Fruit fly (Drosophila melanogaster): Measurements from ENCODE around the gene stai.

Gene stai

DNA sequence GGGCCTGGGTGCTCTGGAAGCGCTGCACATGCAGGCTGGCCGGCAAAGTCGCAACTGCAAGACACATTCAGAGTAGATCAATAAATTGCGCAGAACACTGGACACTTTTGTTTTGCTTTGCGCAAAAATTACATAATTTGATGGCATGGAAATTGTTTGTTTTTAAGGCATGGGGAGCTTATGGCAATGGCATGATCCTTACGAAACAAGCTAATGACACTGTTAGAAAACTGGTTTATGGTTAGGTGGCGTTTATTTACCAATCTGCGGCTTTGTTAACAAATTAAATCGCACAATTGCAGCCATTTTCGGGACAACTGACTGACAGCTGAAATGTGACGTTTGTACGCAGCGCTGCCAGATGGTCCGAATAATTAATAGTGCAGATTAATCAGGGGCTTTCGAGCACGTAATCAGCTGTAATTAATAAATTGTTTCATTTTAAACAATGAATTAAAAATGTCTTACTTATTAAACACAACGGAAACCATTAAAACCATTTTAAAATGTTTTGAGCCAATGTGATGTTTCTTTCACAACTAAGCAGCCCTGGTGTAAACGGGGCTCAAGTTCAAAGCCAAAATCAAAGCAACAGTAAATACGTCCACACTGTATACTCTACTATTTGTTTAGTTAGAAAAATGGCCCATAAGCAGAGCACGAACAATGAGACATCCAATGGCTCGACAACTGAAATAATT is 37.6 kb upstream of the stai start, which contains the start of the genes ND-51 and CG13994 (continued):
- TF ChIP-seq CG8765 (GFP tag; IDR thresholded peaks at IDR 0.05) (peak; percentile 69), cas (GFP tag; IDR thresholded peaks at IDR 0.05) (peak; percentile 80), MBD-R2 (GFP tag; IDR thresholded peaks at IDR 0.05) (peak; percentile 86), CG2875 (GFP tag; optimal IDR thresholded peaks at IDR 0.05) (peak; percentile 69), CG14860 (GFP tag; IDR thresholded peaks at IDR 0.05; ENCODE audit: partially characterized antibody) (no peak), Doc3 (GFP tag; IDR thresholded peaks at IDR 0.05; ENCODE audit: partially characterized antibody) (no peak), cato (GFP tag; optimal IDR thresholded peaks at IDR 0.05; ENCODE audit: borderline replicate concordance) (peak; percentile 40), CG10462 (GFP tag; optimal IDR thresholded peaks at IDR 0.05) (peak; percentile 28), vfl (GFP tag; optimal IDR thresholded peaks at IDR 0.05) (peak; percentile 69), ham (GFP tag; IDR thresholded peaks at IDR 0.05) (no peak), gsb-n (tag; optimal IDR thresholded peaks at IDR 0.05) (no peak), tx (GFP tag; optimal IDR thresholded peaks at IDR 0.05) (peak; percentile 88), Vsx1 (GFP tag; optimal IDR thresholded peaks at IDR 0.05) (no peak), esg (GFP tag; conservative IDR thresholded peaks at IDR 0.05) (peak; percentile 73), CG31224 (GFP tag; IDR thresholded peaks at IDR 0.05) (peak; percentile 57), usp (GFP tag; optimal IDR thresholded peaks at IDR 0.05) (no peak), al (GFP tag; IDR thresholded peaks at IDR 0.05) (peak; percentile 66), CG2712 (tag; optimal IDR thresholded peaks at IDR 0.05) (peak; percentile 89), sc (optimal IDR thresholded peaks at IDR 0.05) (no peak), sc (GFP tag; optimal IDR thresholded peaks at IDR 0.05) (peak; percentile 1), CG13296 (GFP tag; optimal IDR thresholded peaks at IDR 0.05) (peak; percentile 80), sima (GFP tag; optimal IDR thresholded peaks at IDR 0.05) (peak; percentile 18), CG7963 (GFP tag; IDR thresholded peaks at IDR 0.05; ENCODE audit: partially characterized antibody) (0 out of 3 replicates have a peak, but pooled peaks have one; percentile 1), lola (GFP tag; optimal IDR thresholded peaks at IDR 0.05) (peak in 1 of 3 experiments; percentile 79), CG4730 (GFP tag; IDR thresholded peaks at IDR 0.05) (peak; percentile 73), Hr3 (GFP tag; optimal IDR thresholded peaks at IDR 0.05) (peak; percentile 78), pita (GFP tag; optimal IDR thresholded peaks at IDR 0.05) (no peak), CG8388 (GFP tag; optimal IDR thresholded peaks at IDR 0.05) (peak; percentile 80), Chrac-16 (GFP tag; optimal IDR thresholded peaks at IDR 0.05) (peak; percentile 72), CG10979 (tag; optimal IDR thresholded peaks at IDR 0.05) (peak; percentile 76), CG12391 (tag; optimal IDR thresholded peaks at IDR 0.05) (peak; percentile 83), pb (GFP tag; optimal IDR thresholded peaks at IDR 0.05) (peak; percentile 73), CG6654 (GFP tag; optimal IDR thresholded peaks at IDR 0.05) (peak; percentile 3), HHEX (GFP tag; optimal IDR thresholded peaks at IDR 0.05) (peak; percentile 68), zfh1 (GFP tag; IDR thresholded peaks at IDR 0.05) (peak; percentile 87), CG8089 (GFP tag; optimal IDR thresholded peaks at IDR 0.05) (peak; percentile 73), Rfx (GFP tag; IDR thresholded peaks at IDR 0.05) (peak; percentile 88), NfI (GFP tag; optimal IDR thresholded peaks at IDR 0.05) (peak; percentile 87), CHES-1-like (GFP tag; optimal IDR thresholded peaks at IDR 0.05) (peak; percentile 79), Atf6 (GFP tag; IDR thresholded peaks at IDR 0.05) (peak; percentile 76), CG2129 (GFP tag; IDR thresholded peaks at IDR 0.05; ENCODE audit: partially characterized antibody) (0 out of 2 replicates have a peak, but pooled peaks have one; percentile 11), CG17385 (GFP tag; optimal IDR thresholded peaks at IDR 0.05) (peak; percentile 60), row (GFP tag; IDR thresholded peaks at IDR 0.05) (peak; percentile 95), Mad (GFP tag; optimal IDR thresholded peaks at IDR 0.05) (peak; percentile 93), CG16813 (GFP tag; IDR thresholded peaks at IDR 0.05; ENCODE audit: partially characterized antibody) (no peak), unpg (GFP tag; optimal IDR thresholded peaks at IDR 0.05) (peak; percentile 85), salm (tag; optimal IDR thresholded peaks at IDR 0.05) (peak; percentile 35), Sox100B (GFP tag; optimal IDR thresholded peaks at IDR 0.05) (no peak), chinmo (GFP tag; IDR thresholded peaks at IDR 0.05; ENCODE audit: partially characterized antibody) (no peak)

All from whole organism, embryonic.